Worm (Caenorhabditis elegans): ENCODE data around the gene mig-5.

Gene mig-5

ce11 chrII:8185016-8185493, at the start of gene mig-5, which contains the start of gene cct-1:
TSS of gene mig-5 (minus strand) at chrII:8185023.
TSS of gene cct-1 (plus strand) at chrII:8185443.
- TF ChIP-seq ceh-34 (tag; optimal IDR thresholded peaks at IDR 0.05) (peak; percentile 69), unc-55 (GFP tag; optimal IDR thresholded peaks at IDR 0.05) (peak; percentile 86), hlh-15 (tag; optimal IDR thresholded peaks at IDR 0.05) (no peak), madf-2 (tag; optimal IDR thresholded peaks at IDR 0.05) (no peak), pqm-1 (tag; optimal IDR thresholded peaks at IDR 0.05) (no peak), hlh-8 (tag; optimal IDR thresholded peaks at IDR 0.05) (peak; percentile 60), ceh-2 (tag; optimal IDR thresholded peaks at IDR 0.05) (no peak), ref-2 (tag; optimal IDR thresholded peaks at IDR 0.05) (peak; percentile 70), dmd-4 (tag; optimal IDR thresholded peaks at IDR 0.05; ENCODE audit: borderline replicate concordance) (no peak), rnt-1 (tag; optimal IDR thresholded peaks at IDR 0.05) (peak; percentile 69), ceh-19 (GFP tag; optimal IDR thresholded peaks at IDR 0.05) (peak; percentile 35), ceh-30 (tag; optimal IDR thresholded peaks at IDR 0.05) (no peak), K09A11.1 (tag; optimal IDR thresholded peaks at IDR 0.05; ENCODE audit: insufficient read depth) (peak; percentile 0), ceh-14 (tag; optimal IDR thresholded peaks at IDR 0.05) (peak; percentile 80), pax-1 (tag; optimal IDR thresholded peaks at IDR 0.05) (peak; percentile 82), syd-9 (tag; optimal IDR thresholded peaks at IDR 0.05) (no peak), nhr-232 (tag; optimal IDR thresholded peaks at IDR 0.05) (no peak), unc-86 (tag; optimal IDR thresholded peaks at IDR 0.05) (peak; percentile 66), ceh-6 (GFP tag; optimal IDR thresholded peaks at IDR 0.05) (no peak), ceh-9 (tag; optimal IDR thresholded peaks at IDR 0.05) (no peak), unc-3 (GFP tag; conservative IDR thresholded peaks at IDR 0.05) (no peak), unc-3 (tag; optimal IDR thresholded peaks at IDR 0.05) (no peak), eyg-1 (tag; optimal IDR thresholded peaks at IDR 0.05) (no peak), hlh-6 (tag; optimal IDR thresholded peaks at IDR 0.05) (no peak), ceh-45 (GFP tag; IDR thresholded peaks at IDR 0.05) (no peak), fkh-6 (tag; optimal IDR thresholded peaks at IDR 0.05) (no peak), zip-5 (tag; optimal IDR thresholded peaks at IDR 0.05) (no peak), pag-3 (tag; optimal IDR thresholded peaks at IDR 0.05; ENCODE audit: borderline replicate concordance) (no peak), ceh-24 (tag; optimal IDR thresholded peaks at IDR 0.05) (no peak), tbx-2 (tag; optimal IDR thresholded peaks at IDR 0.05) (peak; percentile 69), lim-6 (tag; optimal IDR thresholded peaks at IDR 0.05) (no peak), elt-2 (tag; optimal IDR thresholded peaks at IDR 0.05) (peak; percentile 59), pros-1 (tag; optimal IDR thresholded peaks at IDR 0.05) (no peak), mec-3 (tag; optimal IDR thresholded peaks at IDR 0.05; ENCODE audit: borderline replicate concordance) (no peak), ceh-18 (tag; optimal IDR thresholded peaks at IDR 0.05) (peak; percentile 92), odd-2 (tag; optimal IDR thresholded peaks at IDR 0.05) (no peak), ceh-48 (tag; optimal IDR thresholded peaks at IDR 0.05) (peak; percentile 24), pha-4 (tag; optimal IDR thresholded peaks at IDR 0.05) (no peak), ceh-31 (tag; optimal IDR thresholded peaks at IDR 0.05) (peak; percentile 68), C08G9.2 (tag; optimal IDR thresholded peaks at IDR 0.05) (no peak), C38D4.7 (GFP tag; optimal IDR thresholded peaks at IDR 0.05) (no peak), ama-1 (optimal IDR thresholded peaks at IDR 0.05) (no peak), sox-2 (GFP tag; IDR thresholded peaks at IDR 0.05) (no peak), Y22D7AL.16 (tag; optimal IDR thresholded peaks at IDR 0.05) (peak; percentile 28), nfya-1 (tag; optimal IDR thresholded peaks at IDR 0.05) (peak; percentile 94), tbx-7 (tag; optimal IDR thresholded peaks at IDR 0.05) (no peak), lin-11 (tag; optimal IDR thresholded peaks at IDR 0.05) (no peak), ztf-16 (tag; optimal IDR thresholded peaks at IDR 0.05) (no peak), elt-4 (tag; optimal IDR thresholded peaks at IDR 0.05) (no peak), hlh-13 (GFP tag; optimal IDR thresholded peaks at IDR 0.05) (no peak), pat-9 (tag; optimal IDR thresholded peaks at IDR 0.05) (no peak), ttx-3 (tag; optimal IDR thresholded peaks at IDR 0.05) (no peak), che-1 (tag; optimal IDR thresholded peaks at IDR 0.05) (no peak), dve-1 (tag; optimal IDR thresholded peaks at IDR 0.05) (peak; percentile 33)
